Worm (Caenorhabditis elegans) whole organism, mixed stage, embryonic: ENCODE measurements around the gene pod-2.

ENCODE experiments used
- ceh-43 ChIP-seq: fragments of 200-800 bp; sonication (Bioruptor generic); optimal IDR thresholded peaks from 2 replicates; lab custom pipeline; 2018; ENCODE audit warnings: mild to moderate bottlenecking, missing genetic modification characterization, moderate library complexity, missing compliant biosample characterization
- elt-3 ChIP-seq: fragments of 150-350 bp; optimal IDR thresholded peaks from 2 replicates; lab custom pipeline; 2014; ENCODE audit warnings: missing biosample characterization, missing genetic modification characterization
- lin-13 ChIP-seq: fragments of 150-350 bp; optimal IDR thresholded peaks from 2 replicates; lab custom pipeline; 2014; ENCODE audit warnings: missing biosample characterization, missing genetic modification characterization
- nhr-2 ChIP-seq: fragments of 150-350 bp; optimal IDR thresholded peaks from 2 replicates; lab custom pipeline; 2014; ENCODE audit warnings: missing biosample characterization, missing genetic modification characterization
- snpc-4 ChIP-seq: fragments of 150-350 bp; optimal IDR thresholded peaks from 2 replicates; lab custom pipeline; 2014; ENCODE audit warnings: missing biosample characterization, missing genetic modification characterization
- sptf-1 ChIP-seq: sonication (generic microtip); optimal IDR thresholded peaks from 2 replicates; lab custom pipeline; 2017; ENCODE audit warnings: mild to moderate bottlenecking, missing genetic modification characterization, moderate library complexity, missing compliant biosample characterization
- ztf-11 ChIP-seq: fragments of 150-350 bp; optimal IDR thresholded peaks from 2 replicates; lab custom pipeline; 2014; ENCODE audit warnings: missing biosample characterization, missing genetic modification characterization

DNA sequence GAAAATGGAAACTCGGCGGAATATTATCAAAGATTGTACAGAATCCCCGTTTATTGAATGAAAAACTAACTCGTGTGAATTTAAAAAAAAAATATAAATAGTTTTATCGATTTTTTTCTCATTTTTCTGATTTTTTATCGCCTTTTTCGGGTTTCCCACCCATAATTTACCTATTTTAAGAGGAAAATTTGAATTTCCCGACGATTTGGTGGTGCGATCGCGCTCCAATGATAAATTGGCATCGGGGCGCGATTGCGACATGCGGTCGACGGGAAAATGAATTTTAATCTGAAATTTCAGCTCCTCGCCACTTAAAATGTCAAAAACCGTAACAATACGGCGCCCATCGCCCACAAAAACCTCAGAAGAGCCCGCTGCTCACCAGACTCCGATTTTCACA, 8.9 kb upstream of the pod-2 start, which contains the start of gene taf-6.1:
- no peak for TF ChIP-seq ztf-11 (tag; lab: Kevin White, UChicago)
- TF ChIP-seq lin-13 (tag; lab: Kevin White, UChicago) = no peak
- no peak for TF ChIP-seq ceh-43 (GFP tag; lab: Kevin White, UChicago)
- no peak for TF ChIP-seq sptf-1
- no peak for TF ChIP-seq nhr-2 (tag; lab: Kevin White, UChicago)
- TF ChIP-seq elt-3 (tag; lab: Kevin White, UChicago) = no peak
- TF ChIP-seq snpc-4 (tag; lab: Kevin White, UChicago) = no peak
